Worm (Caenorhabditis elegans): ENCODE measurements around the gene B0563.7.

DNA sequence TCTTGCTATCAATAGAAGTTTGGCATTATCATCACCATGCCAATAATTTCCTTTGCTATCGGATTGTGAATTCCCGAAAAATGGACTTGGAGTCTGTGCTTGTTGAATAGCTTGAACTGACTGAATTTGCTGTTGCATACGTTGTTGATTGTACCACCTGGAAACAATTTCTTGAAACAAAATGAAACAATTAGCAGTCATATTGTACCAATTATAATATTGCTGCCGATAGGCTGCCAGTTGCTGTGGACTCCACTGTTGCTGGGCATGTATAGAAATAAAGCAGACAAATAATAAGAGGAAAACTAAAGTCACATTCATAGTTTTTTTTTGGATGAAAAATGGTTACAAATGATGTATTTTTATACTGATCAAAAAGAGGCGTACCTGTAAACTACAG is 12.8 kb upstream of the B0563.7 start, which contains the start of gene B0563.10:
- TF ChIP-seq nhr-76 (tag; optimal IDR thresholded peaks at IDR 0.05) (no peak), nhr-28 (tag; optimal IDR thresholded peaks at IDR 0.05) (no peak), ama-1 (optimal IDR thresholded peaks at IDR 0.05) (no peak), ceh-82 (tag; optimal IDR thresholded peaks at IDR 0.05) (no peak), lsy-2 (tag; optimal IDR thresholded peaks at IDR 0.05) (no peak), ztf-11 (tag; optimal IDR thresholded peaks at IDR 0.05) (no peak), mep-1 (tag; optimal IDR thresholded peaks at IDR 0.05) (no peak), unc-62 (GFP tag; optimal IDR thresholded peaks at IDR 0.05) (no peak), irx-1 (tag; optimal IDR thresholded peaks at IDR 0.05) (no peak), nhr-237 (tag; optimal IDR thresholded peaks at IDR 0.05) (no peak), nhr-19 (GFP tag; conservative IDR thresholded peaks at IDR 0.05) (no peak), pag-3 (tag; optimal IDR thresholded peaks at IDR 0.05; ENCODE audit: borderline replicate concordance, insufficient read depth) (no peak), elt-3 (tag; optimal IDR thresholded peaks at IDR 0.05) (no peak)

Measured in whole organism, L1 larva.